Worm (Caenorhabditis elegans) whole organism, L1 larva: Measurements from ENCODE around the gene pag-3.

Source experiments
- C34B4.2 ChIP-seq: sonication (generic microtip); optimal IDR thresholded peaks from 2 replicates; lab custom pipeline; 2017; ENCODE audit warnings: mild to moderate bottlenecking, missing genetic modification characterization, missing compliant biosample characterization
- ceh-63 ChIP-seq: fragments of 200-800 bp; sonication (Bioruptor generic); optimal IDR thresholded peaks from 2 replicates; lab custom pipeline; 2018; ENCODE audit warnings: mild to moderate bottlenecking, missing genetic modification characterization, missing compliant biosample characterization
- ces-1 ChIP-seq: fragments of 150-350 bp; optimal IDR thresholded peaks from 2 replicates; lab custom pipeline; 2014; ENCODE audit warnings: missing biosample characterization, missing genetic modification reagents, missing genetic modification characterization
- efl-1 ChIP-seq, 4 experiments: fragments of 150-350 bp; optimal IDR thresholded peaks in 3 of 4; peaks in 1 of 4; 1 replicate in 1 of 4; 2 replicates in 3 of 4; lab custom pipeline; 2014; ENCODE audit warnings: missing biosample characterization in 2 of 4, missing genetic modification characterization in 2 of 4, missing genetic modification reagents in 2 of 4
- elt-2 ChIP-seq: sonication (generic microtip); optimal IDR thresholded peaks from 2 replicates; lab custom pipeline; 2016; ENCODE audit warnings: missing genetic modification characterization, mild to moderate bottlenecking, inconsistent platforms, missing compliant biosample characterization, missing genetic modification reagents
- elt-3 ChIP-seq, 6 experiments: fragments of 150-350 bp in 1 of 6; sonication (generic microtip); optimal IDR thresholded peaks; 2 replicates each; lab custom pipeline; 2017 to 2018; ENCODE audit warnings: missing biosample characterization in 6 of 6, missing genetic modification characterization in 6 of 6, inconsistent platforms in 1 of 6
- ets-5 ChIP-seq: fragments of 200-800 bp; sonication (Bioruptor generic); IDR thresholded peaks from 2 replicates; pipeline ENCODE4 v1.3.6; 2022; ENCODE audit warnings: missing genetic modification characterization, missing compliant biosample characterization
- fkh-10 ChIP-seq: sonication (generic microtip); optimal IDR thresholded peaks from 2 replicates; lab custom pipeline; 2017; ENCODE audit warnings: missing biosample characterization, missing genetic modification reagents, missing genetic modification characterization
- fkh-8 ChIP-seq: sonication (generic microtip); optimal IDR thresholded peaks from 2 replicates; lab custom pipeline; 2016; ENCODE audit warnings: mild to moderate bottlenecking, missing genetic modification characterization, missing compliant biosample characterization
- hlh-4 ChIP-seq: sonication (generic microtip); optimal IDR thresholded peaks from 2 replicates; lab custom pipeline; 2016; ENCODE audit warnings: mild to moderate bottlenecking, missing genetic modification characterization, missing compliant biosample characterization
- hpl-2 ChIP-seq: fragments of 150-350 bp; optimal IDR thresholded peaks from 2 replicates; lab custom pipeline; 2014; ENCODE audit warnings: missing biosample characterization, missing genetic modification reagents, missing genetic modification characterization
- jun-1 ChIP-seq: fragments of 150-350 bp; optimal IDR thresholded peaks from 2 replicates; lab custom pipeline; 2014; ENCODE audit warnings: missing biosample characterization, missing genetic modification reagents, missing genetic modification characterization
- mab-9 ChIP-seq: fragments of 200-800 bp; sonication (Bioruptor generic); IDR thresholded peaks from 2 replicates; pipeline ENCODE4 v1.3.6; 2022; ENCODE audit warnings: missing genetic modification reagents, missing genetic modification characterization, missing compliant biosample characterization
- mdl-1 ChIP-seq, 2 experiments: fragments of 150-350 bp; optimal IDR thresholded peaks; 2 replicates each; lab custom pipeline; 2014 to 2017; ENCODE audit warnings: missing biosample characterization in 2 of 2, missing genetic modification characterization in 2 of 2, inconsistent platforms in 1 of 2
- mef-2 ChIP-seq: fragments of 150-350 bp; optimal IDR thresholded peaks from 2 replicates; lab custom pipeline; 2014; ENCODE audit warnings: missing biosample characterization, missing genetic modification characterization
- nhr-11 ChIP-seq: fragments of 150-350 bp; optimal IDR thresholded peaks from 2 replicates; lab custom pipeline; 2014; ENCODE audit warnings: missing biosample characterization, missing genetic modification characterization
- nhr-20 ChIP-seq: sonication (generic microtip); optimal IDR thresholded peaks from 2 replicates; lab custom pipeline; 2016; ENCODE audit warnings: mild to moderate bottlenecking, missing genetic modification characterization, missing compliant biosample characterization
- nhr-237 ChIP-seq: fragments of 150-350 bp; optimal IDR thresholded peaks from 2 replicates; lab custom pipeline; 2014; ENCODE audit warnings: missing biosample characterization, missing genetic modification characterization
- nhr-71 ChIP-seq: sonication (generic microtip); optimal IDR thresholded peaks from 2 replicates; lab custom pipeline; 2016; ENCODE audit warnings: mild to moderate bottlenecking, missing genetic modification characterization, moderate library complexity, missing compliant biosample characterization
- nhr-77 ChIP-seq: fragments of 150-350 bp; optimal IDR thresholded peaks from 2 replicates; lab custom pipeline; 2014; ENCODE audit warnings: missing biosample characterization, missing genetic modification characterization
- nhr-84 ChIP-seq: sonication (generic microtip); optimal IDR thresholded peaks from 2 replicates; lab custom pipeline; 2017; ENCODE audit warnings: missing biosample characterization, missing genetic modification characterization
- nhr-85 ChIP-seq: sonication (generic microtip); peaks from one replicate; lab custom pipeline; 2016; ENCODE audit warnings: missing genetic modification characterization, inconsistent platforms, missing compliant biosample characterization
- pag-3 ChIP-seq: sonication (generic microtip); optimal IDR thresholded peaks from 2 replicates; lab custom pipeline; 2017; ENCODE audit warnings: missing genetic modification characterization, mild to moderate bottlenecking, missing compliant biosample characterization, antibody characterized with exemption, borderline replicate concordance; ENCODE audit not compliant: insufficient read depth
- pqm-1 ChIP-seq: sonication (generic microtip); optimal IDR thresholded peaks from 3 replicates; lab custom pipeline; 2017; ENCODE audit warnings: missing biosample characterization, missing genetic modification characterization
- skn-1 ChIP-seq: fragments of 150-350 bp; optimal IDR thresholded peaks from 2 replicates; lab custom pipeline; 2014; ENCODE audit warnings: missing biosample characterization, missing genetic modification characterization
- sox-4 ChIP-seq: sonication (generic microtip); optimal IDR thresholded peaks from 2 replicates; lab custom pipeline; 2016; ENCODE audit warnings: missing genetic modification characterization, missing compliant biosample characterization
- sup-37 ChIP-seq: fragments of 200-800 bp; sonication (Bioruptor generic); optimal IDR thresholded peaks from 2 replicates; lab custom pipeline; 2018; ENCODE audit warnings: mild to moderate bottlenecking, missing genetic modification characterization, missing compliant biosample characterization
- tlp-1 ChIP-seq: fragments of 150-350 bp; optimal IDR thresholded peaks from 2 replicates; lab custom pipeline; 2014; ENCODE audit warnings: missing biosample characterization, missing genetic modification characterization
- unc-30 ChIP-seq: sonication (generic microtip); optimal IDR thresholded peaks from 2 replicates; lab custom pipeline; 2017; ENCODE audit warnings: missing biosample characterization, missing genetic modification characterization
- unc-86 ChIP-seq: sonication (generic microtip); optimal IDR thresholded peaks from 2 replicates; lab custom pipeline; 2016; ENCODE audit warnings: missing genetic modification characterization, missing compliant biosample characterization
- unc-98 ChIP-seq: fragments of 200-800 bp; sonication (Bioruptor generic); IDR thresholded peaks from 2 replicates; pipeline ENCODE4 v1.3.6; 2022; ENCODE audit warnings: missing genetic modification characterization, missing compliant biosample characterization
- vab-15 ChIP-seq: sonication (generic microtip); optimal IDR thresholded peaks from 2 replicates; lab custom pipeline; 2017; ENCODE audit warnings: missing genotype, mild to moderate bottlenecking, missing genetic modification characterization, missing compliant biosample characterization
- ztf-11 ChIP-seq, 2 experiments: sonication (generic microtip); optimal IDR thresholded peaks; 2 replicates each; lab custom pipeline; 2016 to 2017; ENCODE audit warnings: missing genetic modification characterization in 2 of 2, missing biosample characterization in 1 of 2, missing compliant biosample characterization in 1 of 2
- ztf-4 ChIP-seq: fragments of 150-350 bp; optimal IDR thresholded peaks from 2 replicates; lab custom pipeline; 2014; ENCODE audit warnings: missing biosample characterization, missing genetic modification characterization

The pag-3 gene

ce11 chrX:14954548-14954947 lies at the start of gene pag-3:
Gene pag-3 (minus strand): TSS chrX:14954648.
- TF ChIP-seq skn-1 (tag; lab: Kevin White, UChicago): no peak
- TF ChIP-seq nhr-71: no peak
- TF ChIP-seq C34B4.2 (tag; lab: Kevin White, UChicago): no peak
- no peak for TF ChIP-seq sox-4 (tag; lab: Kevin White, UChicago)
- TF ChIP-seq ztf-11 (tag; optimal IDR thresholded peaks at IDR 0.05; lab: Kevin White, UChicago): no peak
- no peak for TF ChIP-seq pag-3 (tag; lab: Kevin White, UChicago)
- no peak for TF ChIP-seq nhr-77 (tag; lab: Kevin White, UChicago)
- TF ChIP-seq nhr-11 (tag; lab: Kevin White, UChicago): no peak
- no peak for TF ChIP-seq fkh-8 (tag; lab: Kevin White, UChicago)
- no peak for TF ChIP-seq efl-1 (optimal IDR thresholded peaks at IDR 0.05; lab: Kevin White, UChicago)
- no peak for TF ChIP-seq efl-1 (GFP tag; optimal IDR thresholded peaks at IDR 0.05 in 1 of 2; lab: Kevin White, UChicago)
- TF ChIP-seq ets-5: no peak
- TF ChIP-seq unc-98 (GFP tag; lab: Robert Waterston, UW): no peak
- no peak for TF ChIP-seq ces-1 (GFP tag; lab: Kevin White, UChicago)

ce11 chrX:15003891-15004550 lies 49.6 kb upstream of the pag-3 start, which contains the start of gene slc-25A18.1:
Gene slc-25A18.1 (minus strand): TSS chrX:15003941.
- no peak for TF ChIP-seq efl-1 (optimal IDR thresholded peaks at IDR 0.05; lab: Kevin White, UChicago)
- peak in 1 of 2 experiments; percentile 41 for TF ChIP-seq efl-1 (GFP tag; optimal IDR thresholded peaks at IDR 0.05 in 1 of 2; lab: Kevin White, UChicago)
- TF ChIP-seq unc-30 (tag; lab: Kevin White, UChicago): no peak
- peak; percentile 18 for TF ChIP-seq elt-2 (tag; lab: Kevin White, UChicago)

- TF ChIP-seq vab-15 (tag; lab: Kevin White, UChicago) (no peak), nhr-11 (tag; lab: Kevin White, UChicago) (no peak), unc-30 (tag; lab: Kevin White, UChicago) (no peak), mab-9 (GFP tag; lab: Robert Waterston, UW) (no peak), hpl-2 (GFP tag; lab: Kevin White, UChicago) (no peak), ceh-63 (GFP tag; lab: Kevin White, UChicago) (no peak), sup-37 (GFP tag; lab: Kevin White, UChicago) (no peak), elt-3 (tag; optimal IDR thresholded peaks at IDR 0.05; lab: Kevin White, UChicago) (no peak), nhr-237 (tag; lab: Kevin White, UChicago) (no peak)
These were observed 44.7 kb upstream of the pag-3 start, which contains the start of gene cutl-3 for ce11 chrX:14999101-14999500. Gene cutl-3 (minus strand): TSS chrX:14999201.

ce11 chrX:14993744-14994143 lies 39.3 kb upstream of the pag-3 start:
- TF ChIP-seq mef-2 (tag; lab: Kevin White, UChicago) (no peak), nhr-85 (tag; lab: Kevin White, UChicago) (peak; percentile 14), nhr-84 (tag; lab: Kevin White, UChicago) (no peak), fkh-10 (peak; percentile 8), jun-1 (tag; lab: Kevin White, UChicago) (no peak)

- no peak for TF ChIP-seq unc-30 (tag; lab: Kevin White, UChicago)
- TF ChIP-seq ces-1 (GFP tag; lab: Kevin White, UChicago): no peak
- TF ChIP-seq tlp-1 (tag; lab: Kevin White, UChicago): no peak
- no peak for TF ChIP-seq ztf-4 (tag; lab: Kevin White, UChicago)
- TF ChIP-seq pqm-1 (tag; lab: Kevin White, UChicago): no peak
- no peak for TF ChIP-seq hlh-4 (tag; lab: Kevin White, UChicago)
- TF ChIP-seq unc-86: no peak
- no peak for TF ChIP-seq mdl-1 (tag; optimal IDR thresholded peaks at IDR 0.05; lab: Kevin White, UChicago)
- no peak for TF ChIP-seq sox-4 (tag; lab: Kevin White, UChicago)
- no peak for TF ChIP-seq nhr-20 (tag; lab: Kevin White, UChicago)
- no peak for TF ChIP-seq nhr-237 (tag; lab: Kevin White, UChicago)
- TF ChIP-seq nhr-71: no peak
- TF ChIP-seq, all 84 proteins: peak for 0
These were observed 36.8 kb upstream of the pag-3 start, which contains the start of gene iglr-1 for ce11 chrX:14991280-14991679. Gene iglr-1 (minus strand): TSS chrX:14991380.
